Worm (Caenorhabditis elegans): Measurements from ENCODE around the gene hsp-12.6.

hsp-12.6 gene

ce11 chrIV:9427959-9428358 is 19.1 kb downstream of the hsp-12.6 start, which contains the start of gene F59B8.1:
F59B8.1 (plus strand) TSS chrIV:9428259.
- TF ChIP-seq lin-32 (GFP tag; optimal IDR thresholded peaks at IDR 0.05), result no peak
- TF ChIP-seq lsy-2 (tag; optimal IDR thresholded peaks at IDR 0.05), result no peak
- no peak for TF ChIP-seq elt-3 (tag; optimal IDR thresholded peaks at IDR 0.05)
- TF ChIP-seq ceh-43 (GFP tag; optimal IDR thresholded peaks at IDR 0.05), result no peak
- no peak for TF ChIP-seq drap-1 (GFP tag; optimal IDR thresholded peaks at IDR 0.05)
- TF ChIP-seq unc-120 (tag; optimal IDR thresholded peaks at IDR 0.05; ENCODE audit: poor library complexity, severe bottlenecking), result no peak
- TF ChIP-seq ceh-39 (tag; optimal IDR thresholded peaks at IDR 0.05), result no peak
- no peak for TF ChIP-seq mls-2 (tag; optimal IDR thresholded peaks at IDR 0.05)
- TF ChIP-seq blmp-1 (tag; optimal IDR thresholded peaks at IDR 0.05), result no peak
- no peak for TF ChIP-seq nhr-28 (tag; optimal IDR thresholded peaks at IDR 0.05)
- no peak for TF ChIP-seq nhr-12 (tag; optimal IDR thresholded peaks at IDR 0.05)
- no peak for TF ChIP-seq zip-8 (tag; optimal IDR thresholded peaks at IDR 0.05)
- no peak for TF ChIP-seq elt-1 (tag; optimal IDR thresholded peaks at IDR 0.05; ENCODE audit: borderline replicate concordance, insufficient read depth)
- TF ChIP-seq mep-1 (tag; optimal IDR thresholded peaks at IDR 0.05), result no peak
- TF ChIP-seq ces-1 (GFP tag; optimal IDR thresholded peaks at IDR 0.05), result no peak
- TF ChIP-seq sem-2 (GFP tag; optimal IDR thresholded peaks at IDR 0.05), result no peak
- TF ChIP-seq lin-13 (tag; optimal IDR thresholded peaks at IDR 0.05), result no peak

- TF ChIP-seq ceh-43 (GFP tag; optimal IDR thresholded peaks at IDR 0.05) (no peak), mab-5 (tag; optimal IDR thresholded peaks at IDR 0.05) (no peak), lin-13 (tag; optimal IDR thresholded peaks at IDR 0.05) (no peak)
Observed at ce11 chrIV:9423095-9423494, 23.9 kb downstream of the hsp-12.6 start, which contains the start of gene srxa-2. srxa-2 (plus strand) TSS chrIV:9423395.

ce11 chrIV:9422408-9422807 is 24.6 kb downstream of the hsp-12.6 start, which contains the start of gene F56D5.9:
F56D5.9 (minus strand) TSS chrIV:9422508.
- no peak for TF ChIP-seq nhr-76 (tag; optimal IDR thresholded peaks at IDR 0.05)
- TF ChIP-seq lin-13 (tag; optimal IDR thresholded peaks at IDR 0.05), result no peak
- no peak for TF ChIP-seq lin-32 (GFP tag; optimal IDR thresholded peaks at IDR 0.05)
- no peak for TF ChIP-seq blmp-1 (tag; optimal IDR thresholded peaks at IDR 0.05)
- no peak for TF ChIP-seq nhr-237 (tag; optimal IDR thresholded peaks at IDR 0.05)
- TF ChIP-seq M03D4.4 (tag; optimal IDR thresholded peaks at IDR 0.05), result no peak
- no peak for TF ChIP-seq sem-2 (GFP tag; optimal IDR thresholded peaks at IDR 0.05)
- no peak for TF ChIP-seq nhr-28 (tag; optimal IDR thresholded peaks at IDR 0.05)
- no peak for TF ChIP-seq ceh-39 (tag; optimal IDR thresholded peaks at IDR 0.05)
- TF ChIP-seq nhr-2 (tag; optimal IDR thresholded peaks at IDR 0.05), result no peak
- no peak for TF ChIP-seq ceh-83 (GFP tag; optimal IDR thresholded peaks at IDR 0.05)

- no peak for TF ChIP-seq ceh-83 (GFP tag; optimal IDR thresholded peaks at IDR 0.05)
- TF ChIP-seq elt-3 (tag; optimal IDR thresholded peaks at IDR 0.05), result no peak
- TF ChIP-seq ces-1 (GFP tag; optimal IDR thresholded peaks at IDR 0.05), result no peak
- no peak for TF ChIP-seq ceh-43 (GFP tag; optimal IDR thresholded peaks at IDR 0.05)
- TF ChIP-seq hlh-1 (tag; optimal IDR thresholded peaks at IDR 0.05), result no peak
- no peak for TF ChIP-seq unc-39 (tag; optimal IDR thresholded peaks at IDR 0.05)
Observed at ce11 chrIV:9408004-9408403, 39.0 kb downstream of the hsp-12.6 start, which contains the start of gene F56D5.5. F56D5.5 (minus strand) TSS chrIV:9408104.

ce11 chrIV:9403761-9404420 is 43.1 kb downstream of the hsp-12.6 start:
- TF ChIP-seq ztf-11 (tag; optimal IDR thresholded peaks at IDR 0.05), result no peak
- TF ChIP-seq unc-62 (GFP tag; optimal IDR thresholded peaks at IDR 0.05), result no peak
- no peak for TF ChIP-seq flh-1 (GFP tag; optimal IDR thresholded peaks at IDR 0.05)
- no peak for TF ChIP-seq lin-32 (GFP tag; optimal IDR thresholded peaks at IDR 0.05)
- no peak for TF ChIP-seq mls-2 (tag; optimal IDR thresholded peaks at IDR 0.05)
- TF ChIP-seq bed-3 (GFP tag; optimal IDR thresholded peaks at IDR 0.05), result no peak
- no peak for TF ChIP-seq nhr-2 (tag; optimal IDR thresholded peaks at IDR 0.05)
- TF ChIP-seq ceh-43 (GFP tag; optimal IDR thresholded peaks at IDR 0.05), result no peak
- no peak for TF ChIP-seq elt-1 (tag; optimal IDR thresholded peaks at IDR 0.05; ENCODE audit: borderline replicate concordance, insufficient read depth)
- no peak for TF ChIP-seq lin-13 (tag; optimal IDR thresholded peaks at IDR 0.05)
- no peak for TF ChIP-seq nhr-12 (tag; optimal IDR thresholded peaks at IDR 0.05)
- TF ChIP-seq pha-4 (tag; optimal IDR thresholded peaks at IDR 0.05), result no peak
- no peak for TF ChIP-seq elt-3 (tag; optimal IDR thresholded peaks at IDR 0.05)
- no peak for TF ChIP-seq zip-8 (tag; optimal IDR thresholded peaks at IDR 0.05)
- TF ChIP-seq nhr-237 (tag; optimal IDR thresholded peaks at IDR 0.05), result no peak
